Worm (Caenorhabditis elegans): ENCODE results near the gene kin-29.

The kin-29 gene

ce11 chrX:2891141-2891739, 39.0 kb upstream of the kin-29 start, which contains the start of gene B0410.3 (continued):
- TF ChIP-seq lin-39 (tag; optimal IDR thresholded peaks at IDR 0.05) (no peak), blmp-1 (tag; optimal IDR thresholded peaks at IDR 0.05; ENCODE audit: insufficient read depth) (peak; percentile 81), nhr-129 (tag; optimal IDR thresholded peaks at IDR 0.05) (peak; percentile 90), peb-1 (tag; optimal IDR thresholded peaks at IDR 0.05) (no peak), egl-27 (tag; optimal IDR thresholded peaks at IDR 0.05) (peak; percentile 65), lsy-2 (tag; optimal IDR thresholded peaks at IDR 0.05) (peak in 1 of 2 experiments; percentile 47), ceh-16 (tag; optimal IDR thresholded peaks at IDR 0.05) (no peak), sem-4 (tag; optimal IDR thresholded peaks at IDR 0.05) (peak; percentile 59), elt-3 (tag; optimal IDR thresholded peaks at IDR 0.05) (no peak), gmeb-1 (tag; optimal IDR thresholded peaks at IDR 0.05) (no peak), fos-1 (tag; optimal IDR thresholded peaks at IDR 0.05) (no peak), mdl-1 (tag; optimal IDR thresholded peaks at IDR 0.05) (peak; percentile 53 to 66), ama-1 (optimal IDR thresholded peaks at IDR 0.05) (peak; percentile 75), nhr-21 (tag; optimal IDR thresholded peaks at IDR 0.05) (peak; percentile 94), snpc-4 (tag; optimal IDR thresholded peaks at IDR 0.05) (no peak), lin-11 (tag; optimal IDR thresholded peaks at IDR 0.05) (no peak), nhr-25 (tag; optimal IDR thresholded peaks at IDR 0.05) (peak; percentile 92), nhr-237 (tag; optimal IDR thresholded peaks at IDR 0.05) (no peak), nhr-11 (tag; optimal IDR thresholded peaks at IDR 0.05) (no peak), crh-2 (tag; optimal IDR thresholded peaks at IDR 0.05) (peak; percentile 53), mab-5 (tag; optimal IDR thresholded peaks at IDR 0.05) (no peak), ztf-1 (GFP tag; conservative IDR thresholded peaks at IDR 0.05) (no peak)

ce11 chrX:2890041-2890650, 37.9 kb upstream of the kin-29 start:
- TF ChIP-seq lsy-2 (tag; optimal IDR thresholded peaks at IDR 0.05) (peak in 1 of 2 experiments; percentile 34), mbf-1 (tag; optimal IDR thresholded peaks at IDR 0.05) (no peak), ama-1 (optimal IDR thresholded peaks at IDR 0.05) (peak; percentile 45), ceh-82 (tag; optimal IDR thresholded peaks at IDR 0.05) (no peak), nhr-21 (tag; optimal IDR thresholded peaks at IDR 0.05) (peak; percentile 22)

DNA sequence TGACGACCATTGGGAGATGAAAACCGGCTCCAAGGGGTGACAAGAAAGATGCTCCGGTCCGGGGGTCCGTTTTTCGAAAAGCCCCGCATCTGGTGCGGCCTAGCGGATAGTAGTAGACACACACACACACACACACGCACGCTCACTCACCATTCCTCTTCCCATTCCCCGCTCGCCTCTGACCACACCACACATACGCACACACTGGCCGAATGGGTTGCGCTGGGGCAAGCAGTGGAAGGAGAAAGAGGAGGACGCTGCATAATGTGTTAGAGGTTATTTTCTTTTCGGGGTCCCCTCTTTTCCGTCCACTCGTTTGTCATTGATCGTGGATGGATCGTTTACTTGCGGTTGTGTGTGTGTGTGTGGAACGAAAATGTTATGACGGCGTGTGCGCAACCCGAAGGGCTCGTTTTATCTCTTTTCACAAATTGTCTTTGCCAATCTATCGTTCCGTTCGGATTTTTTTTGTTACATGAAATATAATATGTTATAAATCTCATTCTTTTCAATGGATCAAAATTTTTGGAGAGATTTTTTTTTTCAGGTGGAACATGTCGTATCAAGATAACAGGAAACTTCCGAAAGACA, 33.2 kb upstream of the kin-29 start, which contains the start of gene vang-1:
TSS of gene vang-1 (plus strand) at position 541 of the 591 bp plus-strand sequence.
- TF ChIP-seq sem-4 (tag; optimal IDR thresholded peaks at IDR 0.05) (no peak), Y55F3AM.14 (GFP tag; optimal IDR thresholded peaks at IDR 0.05) (no peak), unc-55 (GFP tag; optimal IDR thresholded peaks at IDR 0.05) (peak; percentile 43), R02D3.7 (tag; optimal IDR thresholded peaks at IDR 0.05) (no peak), mdl-1 (tag; optimal IDR thresholded peaks at IDR 0.05) (no peak), alr-1 (tag; optimal IDR thresholded peaks at IDR 0.05) (no peak), nhr-10 (tag; optimal IDR thresholded peaks at IDR 0.05) (no peak), sma-3 (GFP tag; optimal IDR thresholded peaks at IDR 0.05) (no peak), lin-13 (GFP tag; optimal IDR thresholded peaks at IDR 0.05) (no peak), ztf-11 (tag; optimal IDR thresholded peaks at IDR 0.05) (no peak), mbf-1 (tag; optimal IDR thresholded peaks at IDR 0.05) (no peak), fos-1 (tag; optimal IDR thresholded peaks at IDR 0.05) (peak; percentile 4), nhr-11 (tag; optimal IDR thresholded peaks at IDR 0.05) (no peak), crh-2 (tag; optimal IDR thresholded peaks at IDR 0.05) (no peak), nhr-237 (tag; optimal IDR thresholded peaks at IDR 0.05) (no peak), peb-1 (tag; optimal IDR thresholded peaks at IDR 0.05) (no peak), nhr-21 (tag; optimal IDR thresholded peaks at IDR 0.05) (no peak), nhr-23 (tag; optimal IDR thresholded peaks at IDR 0.05) (no peak), elt-1 (tag; optimal IDR thresholded peaks at IDR 0.05) (no peak), ceh-82 (tag; optimal IDR thresholded peaks at IDR 0.05) (no peak), F13H6.1 (tag; optimal IDR thresholded peaks at IDR 0.05) (peak; percentile 27), nhr-129 (tag; optimal IDR thresholded peaks at IDR 0.05) (peak; percentile 23), lin-39 (tag; optimal IDR thresholded peaks at IDR 0.05) (no peak), nhr-25 (tag; optimal IDR thresholded peaks at IDR 0.05) (no peak), ztf-1 (GFP tag; conservative IDR thresholded peaks at IDR 0.05) (no peak), ztf-4 (tag; optimal IDR thresholded peaks at IDR 0.05) (no peak), dmd-4 (tag; optimal IDR thresholded peaks at IDR 0.05) (no peak), nhr-77 (tag; optimal IDR thresholded peaks at IDR 0.05) (no peak), lin-11 (tag; optimal IDR thresholded peaks at IDR 0.05) (no peak), nhr-6 (tag; optimal IDR thresholded peaks at IDR 0.05) (no peak), zag-1 (tag; optimal IDR thresholded peaks at IDR 0.05) (peak; percentile 19), ama-1 (optimal IDR thresholded peaks at IDR 0.05) (no peak), C34F6.9 (tag; optimal IDR thresholded peaks at IDR 0.05) (peak; percentile 18), nhr-12 (tag; optimal IDR thresholded peaks at IDR 0.05) (no peak), aly-2 (tag; optimal IDR thresholded peaks at IDR 0.05) (no peak), mab-5 (tag; optimal IDR thresholded peaks at IDR 0.05) (peak; percentile 56), lsy-2 (tag; optimal IDR thresholded peaks at IDR 0.05) (no peak)

Data from whole organism, L2 larva.